Worm (Caenorhabditis elegans) whole organism, mixed stage, embryonic: ENCODE results near the gene srxa-1.

Experiments
- M03D4.4 ChIP-seq: sonication (generic microtip); optimal IDR thresholded peaks from 2 replicates; lab custom pipeline; 2017; ENCODE audit warnings: mild to moderate bottlenecking, missing genetic modification characterization, missing compliant biosample characterization
- bed-3 ChIP-seq: fragments of 200-800 bp; sonication (Bioruptor generic); optimal IDR thresholded peaks from 3 replicates; lab custom pipeline; 2018; ENCODE audit warnings: mild to moderate bottlenecking, missing genetic modification characterization, moderate library complexity, missing compliant biosample characterization
- blmp-1 ChIP-seq: fragments of 150-350 bp; optimal IDR thresholded peaks from 2 replicates; lab custom pipeline; 2014; ENCODE audit warnings: missing biosample characterization, missing genetic modification characterization
- ceh-39 ChIP-seq: fragments of 150-350 bp; optimal IDR thresholded peaks from 2 replicates; lab custom pipeline; 2014; ENCODE audit warnings: missing biosample characterization, missing genetic modification characterization
- ceh-43 ChIP-seq: fragments of 200-800 bp; sonication (Bioruptor generic); optimal IDR thresholded peaks from 2 replicates; lab custom pipeline; 2018; ENCODE audit warnings: mild to moderate bottlenecking, missing genetic modification characterization, moderate library complexity, missing compliant biosample characterization
- ceh-83 ChIP-seq: fragments of 200-800 bp; sonication (Bioruptor generic); optimal IDR thresholded peaks from 2 replicates; lab custom pipeline; 2018; ENCODE audit warnings: mild to moderate bottlenecking, missing genetic modification characterization, missing compliant biosample characterization
- ces-1 ChIP-seq: fragments of 150-350 bp; optimal IDR thresholded peaks from 2 replicates; lab custom pipeline; 2014; ENCODE audit warnings: missing biosample characterization, missing genetic modification reagents, missing genetic modification characterization
- cnd-1 ChIP-seq: fragments of 200-800 bp; sonication (Bioruptor generic); optimal IDR thresholded peaks from 2 replicates; lab custom pipeline; 2018; ENCODE audit warnings: mild to moderate bottlenecking, missing genetic modification characterization, missing compliant biosample characterization
- drap-1 ChIP-seq: fragments of 200-800 bp; sonication (Bioruptor generic); optimal IDR thresholded peaks from 3 replicates; lab custom pipeline; 2018; ENCODE audit warnings: mild to moderate bottlenecking, missing genetic modification characterization, missing compliant biosample characterization
- elt-1 ChIP-seq: sonication (generic microtip); optimal IDR thresholded peaks from 2 replicates; lab custom pipeline; 2017; ENCODE audit warnings: missing genetic modification characterization, mild to moderate bottlenecking, missing compliant biosample characterization, antibody characterized with exemption, moderate library complexity, borderline replicate concordance; ENCODE audit not compliant: insufficient read depth
- elt-3 ChIP-seq: fragments of 150-350 bp; optimal IDR thresholded peaks from 2 replicates; lab custom pipeline; 2014; ENCODE audit warnings: missing biosample characterization, missing genetic modification characterization
- flh-1 ChIP-seq: fragments of 200-800 bp; sonication (Bioruptor generic); optimal IDR thresholded peaks from 2 replicates; lab custom pipeline; 2018; ENCODE audit warnings: mild to moderate bottlenecking, missing genetic modification characterization, moderate library complexity, missing compliant biosample characterization
- ham-2 ChIP-seq: fragments of 200-800 bp; sonication (Bioruptor generic); optimal IDR thresholded peaks from 2 replicates; lab custom pipeline; 2018; ENCODE audit warnings: mild to moderate bottlenecking, missing genetic modification characterization, missing compliant biosample characterization
- hlh-1 ChIP-seq: fragments of 150-350 bp; optimal IDR thresholded peaks from 2 replicates; lab custom pipeline; 2014; ENCODE audit warnings: missing biosample characterization, missing genetic modification reagents, missing genetic modification characterization
- lin-13 ChIP-seq: fragments of 150-350 bp; optimal IDR thresholded peaks from 2 replicates; lab custom pipeline; 2014; ENCODE audit warnings: missing biosample characterization, missing genetic modification characterization
- lin-32 ChIP-seq: fragments of 200-800 bp; sonication (Bioruptor generic); optimal IDR thresholded peaks from 2 replicates; lab custom pipeline; 2018; ENCODE audit warnings: mild to moderate bottlenecking, missing genetic modification characterization, missing compliant biosample characterization
- lsy-2 ChIP-seq: fragments of 150-350 bp; optimal IDR thresholded peaks from 2 replicates; lab custom pipeline; 2014; ENCODE audit warnings: missing biosample characterization, missing genetic modification characterization
- mab-5 ChIP-seq: fragments of 150-350 bp; optimal IDR thresholded peaks from 2 replicates; lab custom pipeline; 2014; ENCODE audit warnings: missing biosample characterization, missing genetic modification characterization
- mep-1 ChIP-seq: fragments of 150-350 bp; optimal IDR thresholded peaks from 2 replicates; lab custom pipeline; 2017; ENCODE audit warnings: missing biosample characterization, missing genetic modification reagents, missing genetic modification characterization, inconsistent platforms
- mls-2 ChIP-seq: sonication (generic microtip); optimal IDR thresholded peaks from 2 replicates; lab custom pipeline; 2016; ENCODE audit warnings: mild to moderate bottlenecking, missing genetic modification characterization, moderate library complexity, missing compliant biosample characterization
- nhr-12 ChIP-seq: fragments of 150-350 bp; optimal IDR thresholded peaks from 2 replicates; lab custom pipeline; 2014; ENCODE audit warnings: missing biosample characterization, missing genetic modification characterization
- nhr-2 ChIP-seq: fragments of 150-350 bp; optimal IDR thresholded peaks from 2 replicates; lab custom pipeline; 2014; ENCODE audit warnings: missing biosample characterization, missing genetic modification characterization
- nhr-237 ChIP-seq: fragments of 150-350 bp; optimal IDR thresholded peaks from 2 replicates; lab custom pipeline; 2014; ENCODE audit warnings: missing biosample characterization, missing genetic modification characterization
- nhr-28 ChIP-seq: fragments of 150-350 bp; optimal IDR thresholded peaks from 2 replicates; lab custom pipeline; 2014; ENCODE audit warnings: missing biosample characterization, missing genetic modification characterization
- nhr-76 ChIP-seq: sonication (generic microtip); optimal IDR thresholded peaks from 2 replicates; lab custom pipeline; 2017; ENCODE audit warnings: missing biosample characterization, missing genetic modification characterization
- pha-4 ChIP-seq: fragments of 150-350 bp; optimal IDR thresholded peaks from 2 replicates; lab custom pipeline; 2018; ENCODE audit warnings: missing biosample characterization, missing genetic modification reagents, missing genetic modification characterization
- sem-2 ChIP-seq: fragments of 200-800 bp; sonication (Bioruptor generic); optimal IDR thresholded peaks from 2 replicates; lab custom pipeline; 2018; ENCODE audit warnings: mild to moderate bottlenecking, missing genetic modification characterization, missing compliant biosample characterization
- snpc-4 ChIP-seq: fragments of 150-350 bp; optimal IDR thresholded peaks from 2 replicates; lab custom pipeline; 2014; ENCODE audit warnings: missing biosample characterization, missing genetic modification characterization
- sptf-1 ChIP-seq: sonication (generic microtip); optimal IDR thresholded peaks from 2 replicates; lab custom pipeline; 2017; ENCODE audit warnings: mild to moderate bottlenecking, missing genetic modification characterization, moderate library complexity, missing compliant biosample characterization
- tbx-8 ChIP-seq: fragments of 200-800 bp; sonication (Bioruptor generic); optimal IDR thresholded peaks from 2 replicates; lab custom pipeline; 2018; ENCODE audit warnings: mild to moderate bottlenecking, missing genetic modification characterization, moderate library complexity, missing compliant biosample characterization
- unc-120 ChIP-seq: sonication (generic microtip); optimal IDR thresholded peaks from 2 replicates; lab custom pipeline; 2017; ENCODE audit warnings: missing genetic modification characterization, missing compliant biosample characterization; ENCODE audit not compliant: poor library complexity, severe bottlenecking
- unc-39 ChIP-seq: fragments of 150-350 bp; optimal IDR thresholded peaks from 2 replicates; lab custom pipeline; 2014; ENCODE audit warnings: missing biosample characterization, missing genetic modification characterization
- unc-62 ChIP-seq: fragments of 150-350 bp; optimal IDR thresholded peaks from 2 replicates; lab custom pipeline; 2014; ENCODE audit warnings: missing biosample characterization, missing genetic modification reagents, missing genetic modification characterization
- zip-8 ChIP-seq: fragments of 150-350 bp; optimal IDR thresholded peaks from 2 replicates; lab custom pipeline; 2014; ENCODE audit warnings: missing biosample characterization, missing genetic modification characterization
- ztf-11 ChIP-seq: fragments of 150-350 bp; optimal IDR thresholded peaks from 2 replicates; lab custom pipeline; 2014; ENCODE audit warnings: missing biosample characterization, missing genetic modification characterization

srxa-1 gene

ce11 chrV:20778257-20778697, 46.4 kb downstream of the srxa-1 start:
- TF ChIP-seq nhr-28 (tag; lab: Kevin White, UChicago) (no peak), unc-39 (no peak), cnd-1 (tag; lab: Kevin White, UChicago) (no peak), unc-120 (peak; percentile 88), mep-1 (tag; lab: Kevin White, UChicago) (peak; percentile 87), elt-1 (tag; lab: Kevin White, UChicago) (no peak), hlh-1 (peak; percentile 80), nhr-76 (tag; lab: Kevin White, UChicago) (no peak), nhr-2 (tag; lab: Kevin White, UChicago) (peak; percentile 86), ces-1 (GFP tag; lab: Kevin White, UChicago) (peak; percentile 95), unc-62 (GFP tag; lab: Kevin White, UChicago) (peak; percentile 94), pha-4 (tag; lab: Kevin White, UChicago) (no peak), nhr-237 (tag; lab: Kevin White, UChicago) (peak; percentile 88), sem-2 (GFP tag; lab: Kevin White, UChicago) (no peak), blmp-1 (tag; lab: Kevin White, UChicago) (no peak), flh-1 (GFP tag; lab: Kevin White, UChicago) (no peak), snpc-4 (tag; lab: Kevin White, UChicago) (no peak), drap-1 (GFP tag; lab: Kevin White, UChicago) (no peak), mls-2 (tag; lab: Kevin White, UChicago) (no peak), ztf-11 (no peak), ceh-43 (no peak), lin-13 (peak; percentile 48), bed-3 (GFP tag; lab: Kevin White, UChicago) (no peak), ceh-39 (tag; lab: Kevin White, UChicago) (peak; percentile 28), zip-8 (no peak), nhr-12 (no peak), tbx-8 (GFP tag; lab: Kevin White, UChicago) (no peak), lin-32 (GFP tag; lab: Kevin White, UChicago) (no peak), elt-3 (tag; lab: Kevin White, UChicago) (peak; percentile 21), mab-5 (tag; lab: Kevin White, UChicago) (peak; percentile 27), sptf-1 (tag; lab: Kevin White, UChicago) (peak; percentile 52), M03D4.4 (tag; lab: Kevin White, UChicago) (no peak), ceh-83 (no peak), lsy-2 (peak; percentile 58), ham-2 (no peak)

- no peak for TF ChIP-seq bed-3 (GFP tag; lab: Kevin White, UChicago)
- TF ChIP-seq elt-1 (tag; lab: Kevin White, UChicago) = peak; percentile 15
- TF ChIP-seq ceh-39 (tag; lab: Kevin White, UChicago) = no peak
- no peak for TF ChIP-seq ceh-83
Observed at ce11 chrV:20778886-20779285, 47.0 kb downstream of the srxa-1 start.

- TF ChIP-seq M03D4.4 (tag; lab: Kevin White, UChicago) (no peak), unc-62 (GFP tag; lab: Kevin White, UChicago) (peak; percentile 54), hlh-1 (peak; percentile 82)
- TF ChIP-seq, all 35 proteins: peak for 2
Observed at ce11 chrV:20779707-20780346, 47.9 kb downstream of the srxa-1 start.

ce11 chrV:20780400-20780799, 48.5 kb downstream of the srxa-1 start, which contains the start of gene hif-1:
Gene hif-1, plus strand, starts transcription at chrV:20780407.
- TF ChIP-seq snpc-4 (tag; lab: Kevin White, UChicago) = no peak
- TF ChIP-seq flh-1 (GFP tag; lab: Kevin White, UChicago) = no peak
